Worm (Caenorhabditis elegans) whole organism, late embryonic: ENCODE measurements around the gene fbxb-116.

Experiments
- C08G9.2 ChIP-seq: sonication (generic microtip); optimal IDR thresholded peaks from 2 replicates; lab custom pipeline; 2016; ENCODE audit warnings: mild to moderate bottlenecking, missing genetic modification characterization, moderate library complexity, missing compliant biosample characterization
- C38D4.7 ChIP-seq: fragments of 200-800 bp; sonication (Bioruptor generic); optimal IDR thresholded peaks from 2 replicates; lab custom pipeline; 2018; ENCODE audit warnings: mild to moderate bottlenecking, missing genetic modification characterization, moderate library complexity, missing compliant biosample characterization
- F13H6.1 ChIP-seq: sonication (generic microtip); optimal IDR thresholded peaks from 2 replicates; lab custom pipeline; 2016; ENCODE audit warnings: missing genetic modification characterization, missing compliant biosample characterization
- K09A11.1 ChIP-seq: sonication (generic microtip); optimal IDR thresholded peaks from 2 replicates; lab custom pipeline; 2017; ENCODE audit warnings: antibody characterized with exemption, mild to moderate bottlenecking, missing genetic modification characterization, missing compliant biosample characterization; ENCODE audit not compliant: insufficient read depth
- T23F11.4 ChIP-seq: fragments of 200-800 bp; sonication (Bioruptor generic); optimal IDR thresholded peaks from 2 replicates; lab custom pipeline; 2018; ENCODE audit warnings: mild to moderate bottlenecking, missing genetic modification characterization, missing compliant biosample characterization
- Y22D7AL.16 ChIP-seq: sonication (generic microtip); optimal IDR thresholded peaks from 2 replicates; lab custom pipeline; 2016; ENCODE audit warnings: missing genetic modification characterization, missing compliant biosample characterization
- ceh-14 ChIP-seq: sonication (generic microtip); optimal IDR thresholded peaks from 2 replicates; lab custom pipeline; 2016; ENCODE audit warnings: missing genotype, missing genetic modification characterization, missing compliant biosample characterization
- ceh-18 ChIP-seq: sonication (generic microtip); optimal IDR thresholded peaks from 2 replicates; lab custom pipeline; 2016; ENCODE audit warnings: missing genetic modification characterization, missing compliant biosample characterization
- ceh-19 ChIP-seq: fragments of 200-800 bp; sonication (Bioruptor generic); optimal IDR thresholded peaks from 2 replicates; lab custom pipeline; 2018; ENCODE audit warnings: mild to moderate bottlenecking, missing genetic modification characterization, missing compliant biosample characterization
- ceh-22 ChIP-seq: sonication (generic microtip); optimal IDR thresholded peaks from 2 replicates; lab custom pipeline; 2017; ENCODE audit warnings: missing biosample characterization, missing genetic modification characterization
- ceh-30 ChIP-seq: fragments of 150-350 bp; optimal IDR thresholded peaks from 2 replicates; lab custom pipeline; 2014; ENCODE audit warnings: missing biosample characterization, missing genetic modification characterization
- ceh-45 ChIP-seq: fragments of 200-800 bp; sonication (Bioruptor generic); IDR thresholded peaks from 2 replicates; pipeline ENCODE4 v1.3.6; 2022; ENCODE audit warnings: missing genetic modification reagents, missing genetic modification characterization, missing compliant biosample characterization
- ceh-48 ChIP-seq: sonication (generic microtip); optimal IDR thresholded peaks from 2 replicates; lab custom pipeline; 2016; ENCODE audit warnings: missing genetic modification characterization, inconsistent platforms, missing compliant biosample characterization
- ceh-6 ChIP-seq: fragments of 200-800 bp; sonication (Bioruptor generic); optimal IDR thresholded peaks from 2 replicates; lab custom pipeline; 2018; ENCODE audit warnings: mild to moderate bottlenecking, missing genetic modification characterization, missing compliant biosample characterization
- dmd-4 ChIP-seq: sonication (generic microtip); optimal IDR thresholded peaks from 2 replicates; lab custom pipeline; 2016; ENCODE audit warnings: borderline replicate concordance, missing genetic modification characterization, missing compliant biosample characterization
- elt-2 ChIP-seq: sonication (generic microtip); optimal IDR thresholded peaks from 2 replicates; lab custom pipeline; 2016; ENCODE audit warnings: missing genetic modification reagents, missing genetic modification characterization, missing compliant biosample characterization
- ets-4 ChIP-seq: sonication (generic microtip); optimal IDR thresholded peaks from 2 replicates; lab custom pipeline; 2016; ENCODE audit warnings: missing genetic modification characterization, missing compliant biosample characterization
- fax-1 ChIP-seq: sonication (generic microtip); optimal IDR thresholded peaks from 2 replicates; lab custom pipeline; 2016; ENCODE audit warnings: missing genotype, missing genetic modification characterization, missing compliant biosample characterization
- fkh-10 ChIP-seq: fragments of 150-350 bp; optimal IDR thresholded peaks from 2 replicates; lab custom pipeline; 2014; ENCODE audit warnings: missing biosample characterization, missing genetic modification reagents, missing genetic modification characterization
- fkh-6 ChIP-seq: sonication (generic microtip); optimal IDR thresholded peaks from 2 replicates; lab custom pipeline; 2016; ENCODE audit warnings: missing genetic modification characterization, missing compliant biosample characterization
- gmeb-2 ChIP-seq: sonication (generic microtip); optimal IDR thresholded peaks from 2 replicates; lab custom pipeline; 2016; ENCODE audit warnings: missing genetic modification characterization, inconsistent platforms, missing compliant biosample characterization
- hlh-13 ChIP-seq: fragments of 200-800 bp; sonication (Bioruptor generic); optimal IDR thresholded peaks from 2 replicates; lab custom pipeline; 2018; ENCODE audit warnings: mild to moderate bottlenecking, missing genetic modification characterization, missing compliant biosample characterization
- hlh-30 ChIP-seq: sonication (generic microtip); optimal IDR thresholded peaks from 2 replicates; lab custom pipeline; 2017; ENCODE audit warnings: antibody characterized with exemption, missing genetic modification characterization, missing compliant biosample characterization; ENCODE audit not compliant: insufficient read depth
- hlh-6 ChIP-seq: sonication (generic microtip); optimal IDR thresholded peaks from 2 replicates; lab custom pipeline; 2016; ENCODE audit warnings: missing genotype, missing genetic modification characterization, missing compliant biosample characterization
- lim-6 ChIP-seq: sonication (generic microtip); optimal IDR thresholded peaks from 2 replicates; lab custom pipeline; 2016; ENCODE audit warnings: missing genetic modification characterization, missing compliant biosample characterization
- lin-11 ChIP-seq: fragments of 200-800 bp; sonication (Bioruptor generic); optimal IDR thresholded peaks from 2 replicates; lab custom pipeline; 2018; ENCODE audit warnings: mild to moderate bottlenecking, missing genetic modification characterization, missing compliant biosample characterization
- madf-2 ChIP-seq: sonication (generic microtip); optimal IDR thresholded peaks from 2 replicates; lab custom pipeline; 2017; ENCODE audit warnings: missing genetic modification characterization, missing compliant biosample characterization
- mec-3 ChIP-seq: sonication (generic microtip); optimal IDR thresholded peaks from 2 replicates; lab custom pipeline; 2016; ENCODE audit warnings: borderline replicate concordance, missing genetic modification characterization, missing compliant biosample characterization
- nfya-1 ChIP-seq: sonication (generic microtip); optimal IDR thresholded peaks from 2 replicates; lab custom pipeline; 2017; ENCODE audit warnings: missing genetic modification characterization, mild to moderate bottlenecking, missing compliant biosample characterization, antibody characterized with exemption, moderate library complexity
- nhr-11 ChIP-seq: fragments of 150-350 bp; optimal IDR thresholded peaks from 2 replicates; lab custom pipeline; 2014; ENCODE audit warnings: missing biosample characterization, missing genetic modification characterization
- npax-4 ChIP-seq: sonication (generic microtip); optimal IDR thresholded peaks from 2 replicates; lab custom pipeline; 2016; ENCODE audit warnings: missing genetic modification characterization, missing compliant biosample characterization
- odd-2 ChIP-seq: sonication (generic microtip); optimal IDR thresholded peaks from 2 replicates; lab custom pipeline; 2017; ENCODE audit warnings: antibody characterized with exemption, mild to moderate bottlenecking, missing genetic modification characterization, missing compliant biosample characterization
- pag-3 ChIP-seq: sonication (generic microtip); optimal IDR thresholded peaks from 2 replicates; lab custom pipeline; 2016; ENCODE audit warnings: missing compliant biosample characterization, missing genetic modification characterization, borderline replicate concordance
- pat-9 ChIP-seq: fragments of 200-800 bp; sonication (Bioruptor generic); optimal IDR thresholded peaks from 2 replicates; lab custom pipeline; 2018; ENCODE audit warnings: mild to moderate bottlenecking, missing genetic modification characterization, moderate library complexity, missing compliant biosample characterization
- pha-4 ChIP-seq: fragments of 150-350 bp; optimal IDR thresholded peaks from 2 replicates; lab custom pipeline; 2018; ENCODE audit warnings: missing biosample characterization, missing genetic modification reagents, missing genetic modification characterization
- rnt-1 ChIP-seq: sonication (generic microtip); optimal IDR thresholded peaks from 2 replicates; lab custom pipeline; 2016; ENCODE audit warnings: missing genetic modification characterization, missing compliant biosample characterization
- sdc-2 ChIP-seq: sonication (generic microtip); optimal IDR thresholded peaks from 2 replicates; lab custom pipeline; 2016; ENCODE audit warnings: missing genotype, missing genetic modification characterization, missing compliant biosample characterization
- sox-2 ChIP-seq: fragments of 200-800 bp; sonication (Bioruptor generic); IDR thresholded peaks from 2 replicates; pipeline ENCODE4 v1.3.6; 2022; ENCODE audit warnings: missing genetic modification reagents, missing genetic modification characterization, missing compliant biosample characterization
- sox-4 ChIP-seq: sonication (generic microtip); optimal IDR thresholded peaks from 2 replicates; lab custom pipeline; 2017; ENCODE audit warnings: mild to moderate bottlenecking, missing genetic modification characterization, inconsistent platforms, missing compliant biosample characterization
- tbx-7 ChIP-seq: sonication (generic microtip); optimal IDR thresholded peaks from 2 replicates; lab custom pipeline; 2016; ENCODE audit warnings: missing genotype, missing genetic modification characterization, missing compliant biosample characterization
- unc-3 ChIP-seq, 2 experiments: fragments of 200-800 bp in 1 of 2; sonication (Bioruptor generic) in 1 of 2; sonication (generic microtip) in 1 of 2; conservative IDR thresholded peaks in 1 of 2; optimal IDR thresholded peaks in 1 of 2; 2 replicates each; pipeline versions ENCODE4 v1.3.6 to Lab custom; 2016 to 2022; ENCODE audit warnings: missing compliant biosample characterization in 2 of 2, missing genetic modification characterization in 2 of 2, missing genetic modification reagents in 1 of 2
- unc-42 ChIP-seq: sonication (generic microtip); optimal IDR thresholded peaks from 2 replicates; lab custom pipeline; 2016; ENCODE audit warnings: missing genotype, missing genetic modification characterization, missing compliant biosample characterization
- unc-86 ChIP-seq: sonication (generic microtip); optimal IDR thresholded peaks from 2 replicates; lab custom pipeline; 2016; ENCODE audit warnings: missing genetic modification characterization, missing compliant biosample characterization
- zip-5 ChIP-seq: sonication (generic microtip); optimal IDR thresholded peaks from 2 replicates; lab custom pipeline; 2016; ENCODE audit warnings: missing genetic modification characterization, missing compliant biosample characterization
- ztf-16 ChIP-seq: sonication (generic microtip); optimal IDR thresholded peaks from 2 replicates; lab custom pipeline; 2017; ENCODE audit warnings: missing genetic modification characterization, missing compliant biosample characterization

Gene fbxb-116

ce11 chrV:19233469-19233868, at the start of gene fbxb-116:
TSS of gene fbxb-116 (plus strand) at chrV:19233769.
- TF ChIP-seq nhr-11 (tag; lab: Kevin White, UChicago) (no peak), hlh-30 (tag; lab: Kevin White, UChicago) (no peak), hlh-13 (GFP tag; lab: Kevin White, UChicago) (no peak), ceh-48 (tag; lab: Kevin White, UChicago) (no peak), elt-2 (no peak), sdc-2 (tag; lab: Kevin White, UChicago) (no peak), fkh-10 (no peak), ceh-45 (GFP tag; lab: Robert Waterston, UW) (no peak), ztf-16 (no peak), ceh-30 (tag; lab: Kevin White, UChicago) (no peak), sox-4 (tag; lab: Kevin White, UChicago) (no peak), ets-4 (tag; lab: Kevin White, UChicago) (no peak), T23F11.4 (no peak), K09A11.1 (no peak), mec-3 (tag; lab: Kevin White, UChicago) (no peak)

ce11 chrV:19189963-19190597, 43.5 kb upstream of the fbxb-116 start, which contains the start of the genes Y39B6A.3 and pph-5:
TSS of gene Y39B6A.3 (minus strand) at chrV:19190013.
TSS of gene pph-5 (plus strand) at chrV:19190547.
- TF ChIP-seq nfya-1 (tag; lab: Kevin White, UChicago), result peak; percentile 3
- no peak for TF ChIP-seq ceh-14 (tag; lab: Kevin White, UChicago)
- TF ChIP-seq unc-42 (tag; lab: Kevin White, UChicago), result peak; percentile 36

ce11 chrV:19201190-19201589, 32.4 kb upstream of the fbxb-116 start:
- TF ChIP-seq ceh-14 (tag; lab: Kevin White, UChicago), result no peak
- TF ChIP-seq unc-3 (GFP tag; conservative IDR thresholded peaks at IDR 0.05; lab: Robert Waterston, UW), result no peak
- TF ChIP-seq unc-3 (tag; optimal IDR thresholded peaks at IDR 0.05; lab: Kevin White, UChicago), result no peak
- TF ChIP-seq gmeb-2 (tag; lab: Kevin White, UChicago), result no peak
- TF ChIP-seq ceh-22, result no peak
- TF ChIP-seq sox-2 (GFP tag; lab: Robert Waterston, UW), result no peak
- TF ChIP-seq pat-9, result no peak
- TF ChIP-seq ceh-19 (GFP tag; lab: Kevin White, UChicago), result no peak
- no peak for TF ChIP-seq ceh-6 (GFP tag; lab: Kevin White, UChicago)
- TF ChIP-seq zip-5 (tag; lab: Kevin White, UChicago), result no peak
- TF ChIP-seq npax-4, result no peak
- no peak for TF ChIP-seq lim-6 (tag; lab: Kevin White, UChicago)
- TF ChIP-seq pag-3 (tag; lab: Kevin White, UChicago), result no peak
- no peak for TF ChIP-seq K09A11.1
- no peak for TF ChIP-seq ceh-18 (tag; lab: Kevin White, UChicago)

DNA sequence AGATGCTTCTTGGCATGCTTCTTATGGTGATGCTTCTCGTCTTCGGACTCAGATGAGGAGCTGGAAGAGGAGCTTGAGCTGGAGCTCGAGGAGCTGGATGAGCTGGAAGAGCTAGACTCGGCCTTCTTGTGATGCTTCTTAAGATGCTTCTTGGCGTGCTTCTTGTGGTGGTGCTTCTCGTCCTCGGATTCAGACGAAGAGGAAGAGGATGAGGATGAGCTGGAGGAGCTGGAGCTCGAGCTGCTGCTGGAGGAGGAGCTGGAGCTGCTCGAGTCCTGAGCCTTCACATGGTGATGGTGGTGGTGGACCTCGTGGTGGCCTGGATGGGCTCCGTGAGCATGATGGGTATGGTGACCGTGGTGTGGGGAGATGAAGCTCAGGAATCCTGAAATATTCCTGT, 30.8 kb upstream of the fbxb-116 start:
- TF ChIP-seq C38D4.7 (GFP tag; lab: Kevin White, UChicago) (no peak), Y22D7AL.16 (tag; lab: Kevin White, UChicago) (no peak), fkh-6 (tag; lab: Kevin White, UChicago) (no peak), ztf-16 (no peak), sdc-2 (tag; lab: Kevin White, UChicago) (no peak), lin-11 (tag; lab: Kevin White, UChicago) (no peak), madf-2 (tag; lab: Kevin White, UChicago) (no peak), elt-2 (no peak), ceh-30 (tag; lab: Kevin White, UChicago) (no peak), odd-2 (tag; lab: Kevin White, UChicago) (no peak), tbx-7 (tag; lab: Kevin White, UChicago) (no peak), rnt-1 (tag; lab: Kevin White, UChicago) (no peak), C08G9.2 (tag; lab: Kevin White, UChicago) (no peak), hlh-6 (tag; lab: Kevin White, UChicago) (no peak), F13H6.1 (tag; lab: Kevin White, UChicago) (no peak), dmd-4 (tag; lab: Kevin White, UChicago) (no peak), pha-4 (tag; lab: Kevin White, UChicago) (no peak), unc-86 (tag; lab: Kevin White, UChicago) (no peak), fax-1 (tag; lab: Kevin White, UChicago) (no peak), pat-9 (no peak)
